Worm (Caenorhabditis elegans): Measurements from ENCODE around the gene Y47D7A.2.

DNA sequence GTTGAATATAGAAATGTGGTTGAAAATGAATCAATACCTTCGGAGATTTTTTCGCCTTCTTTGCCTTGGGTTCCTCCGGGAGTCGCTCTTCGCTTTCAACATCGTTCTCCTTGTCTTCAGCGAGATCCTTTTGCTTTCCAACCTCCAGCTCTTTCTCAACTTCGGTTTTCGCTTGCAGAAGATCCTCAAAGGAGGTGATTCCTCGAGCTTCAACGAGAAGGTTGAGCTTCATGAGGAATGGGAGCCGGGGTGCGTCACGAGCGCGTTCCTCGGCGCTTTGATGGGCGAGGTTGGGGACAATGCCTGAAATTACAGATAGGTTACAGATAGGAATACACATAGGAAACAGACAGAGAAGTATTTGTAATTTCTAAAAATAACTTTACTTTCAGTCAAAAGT is 21.2 kb upstream of the Y47D7A.2 start:
- no peak for TF ChIP-seq C34F6.9 (tag; optimal IDR thresholded peaks at IDR 0.05)
- no peak for TF ChIP-seq mab-5 (tag; optimal IDR thresholded peaks at IDR 0.05)
